Fruit fly (Drosophila melanogaster) whole organism, embryonic: ENCODE data around the gene Chrac-14.

Experiments
- Bgb ChIP-seq: fragments of 200-800 bp; sonication (Bioruptor generic); IDR thresholded peaks from 2 replicates; pipeline ENCODE4 v1.3.6; 2022; ENCODE audit warnings: missing biosample characterization, missing genetic modification characterization; ENCODE audit not compliant: partially characterized antibody
- CG9609 ChIP-seq: fragments of 200-800 bp; sonication (Bioruptor generic); optimal IDR thresholded peaks from 3 replicates; lab custom pipeline; 2016; ENCODE audit warnings: missing biosample characterization, missing genetic modification characterization
- CG9876 ChIP-seq: fragments of 200-800 bp; sonication (Bioruptor generic); optimal IDR thresholded peaks from 2 replicates; lab custom pipeline; 2016; ENCODE audit warnings: missing biosample characterization, missing genetic modification characterization
- cad ChIP-seq: fragments of >200 bp; optimal IDR thresholded peaks from 2 replicates; lab custom pipeline; 2017; ENCODE audit warnings: missing biosample characterization, missing genetic modification characterization
- croc ChIP-seq: fragments of 200-800 bp; sonication (Bioruptor generic); conservative IDR thresholded peaks from 3 replicates; pipeline ENCODE4 v1.3.6; 2022; ENCODE audit warnings: missing biosample characterization, missing genetic modification characterization
- esg ChIP-seq: fragments of 200-800 bp; sonication (Bioruptor generic); conservative IDR thresholded peaks from 2 replicates; pipeline ENCODE4 v1.3.6; 2022; ENCODE audit warnings: missing biosample characterization, missing genetic modification characterization

- TF ChIP-seq Bgb (GFP tag; lab: Robert Waterston, UW): no peak
- TF ChIP-seq CG9876 (GFP tag; lab: Kevin White, UChicago): no peak
- no peak for TF ChIP-seq CG9609 (GFP tag; lab: Kevin White, UChicago)
- no peak for TF ChIP-seq croc (GFP tag; lab: Robert Waterston, UW)
- no peak for TF ChIP-seq esg (GFP tag; lab: Robert Waterston, UW)
- no peak for TF ChIP-seq cad
These were observed 13.6 kb upstream of the Chrac-14 start for dm6 chr2L:8423460-8424089.
